Worm (Caenorhabditis elegans): Measurements from ENCODE around the gene F10C2.7.
"Not testable (repeated sequence)": the region's sequence is repeated elsewhere in the genome, so short reads cannot be mapped to it uniquely, and the experiment has no call there.

The F10C2.7 gene

DNA sequence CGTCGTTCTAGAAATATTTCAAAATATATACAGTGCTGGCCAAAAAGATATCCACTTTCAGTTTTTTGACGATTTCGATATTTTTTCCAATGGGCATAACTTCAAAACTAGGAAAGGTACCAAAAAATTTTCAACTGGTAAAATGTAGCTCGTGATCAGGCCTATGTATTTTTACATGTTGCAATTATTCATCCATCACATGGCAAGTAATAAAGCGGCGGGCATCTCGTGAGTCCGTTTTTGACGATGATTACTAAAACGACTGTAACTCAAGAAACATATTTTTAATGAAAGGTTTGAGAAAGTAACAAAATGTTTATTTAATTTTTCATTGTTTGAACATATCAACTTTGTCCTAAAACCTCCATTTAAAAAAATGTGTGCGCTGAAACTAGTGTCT lies 33.7 kb upstream of the F10C2.7 start, which contains the start of gene F10C2.3:
Gene F10C2.3 (plus strand): TSS at position 301 of the 400 bp plus-strand sequence.
- TF ChIP-seq mbf-1 (tag; optimal IDR thresholded peaks at IDR 0.05); lin-13 (GFP tag; optimal IDR thresholded peaks at IDR 0.05); C34F6.9 (tag; optimal IDR thresholded peaks at IDR 0.05): not testable (repeated sequence)

DNA sequence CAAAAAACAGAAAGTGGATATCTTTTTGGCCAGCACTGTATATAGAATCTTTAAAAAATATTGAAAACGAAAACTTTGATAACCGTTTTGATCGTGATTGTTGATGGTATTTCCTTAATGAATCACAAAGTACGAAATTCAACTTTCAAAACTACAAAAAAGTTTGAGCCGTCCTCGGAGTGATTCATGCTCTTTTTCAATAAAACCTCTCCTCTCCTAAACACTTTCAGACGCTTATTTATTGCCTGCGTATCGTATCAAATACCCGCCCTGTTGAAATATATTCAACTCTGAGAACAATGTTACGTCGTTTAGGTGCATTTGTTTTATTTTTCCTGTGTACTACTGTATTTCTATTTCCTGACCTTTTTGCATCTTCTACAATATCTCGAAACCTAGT lies 32.8 kb upstream of the F10C2.7 start:
- TF ChIP-seq fos-1 (tag; optimal IDR thresholded peaks at IDR 0.05) (peak; percentile 58), crh-2 (tag; optimal IDR thresholded peaks at IDR 0.05) (no peak)

DNA sequence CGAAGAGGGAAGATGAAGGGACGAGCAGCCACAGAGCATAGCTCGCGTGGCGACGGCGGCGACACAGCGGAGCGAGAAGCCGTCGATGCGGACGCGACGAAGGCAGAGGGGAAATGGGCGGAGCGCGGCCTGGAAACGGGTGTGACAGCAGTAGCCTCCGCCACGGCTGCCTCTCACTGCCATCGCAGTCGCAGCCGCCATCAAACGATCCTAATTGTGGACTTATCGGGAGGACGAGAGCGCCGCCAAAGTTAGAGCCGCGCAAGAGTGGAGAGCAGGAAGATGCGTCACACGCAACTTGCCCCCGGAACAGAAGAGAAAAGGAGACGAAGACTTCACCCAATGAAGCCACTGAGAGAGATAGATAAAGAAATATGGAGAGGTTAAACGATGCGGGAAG lies 29.4 kb upstream of the F10C2.7 start:
- TF ChIP-seq F13H6.1 (tag; optimal IDR thresholded peaks at IDR 0.05), result peak; percentile 50
- TF ChIP-seq zag-1 (tag; optimal IDR thresholded peaks at IDR 0.05), result peak; percentile 82
- TF ChIP-seq sma-9 (GFP tag; optimal IDR thresholded peaks at IDR 0.05), result peak; percentile 16
- no peak for TF ChIP-seq sma-9 (tag; optimal IDR thresholded peaks at IDR 0.05)
- no peak for TF ChIP-seq mbf-1 (tag; optimal IDR thresholded peaks at IDR 0.05)
- no peak for TF ChIP-seq ztf-11 (tag; optimal IDR thresholded peaks at IDR 0.05)
- TF ChIP-seq ama-1 (optimal IDR thresholded peaks at IDR 0.05), result no peak
- TF ChIP-seq nhr-129 (tag; optimal IDR thresholded peaks at IDR 0.05), result peak; percentile 31
- no peak for TF ChIP-seq unc-55 (GFP tag; optimal IDR thresholded peaks at IDR 0.05)
- peak; percentile 14 for TF ChIP-seq sem-4 (tag; optimal IDR thresholded peaks at IDR 0.05)
- TF ChIP-seq nhr-77 (tag; optimal IDR thresholded peaks at IDR 0.05), result no peak
- peak in 1 of 2 experiments; percentile 1 for TF ChIP-seq mdl-1 (tag; optimal IDR thresholded peaks at IDR 0.05)
- TF ChIP-seq Y55F3AM.14 (GFP tag; optimal IDR thresholded peaks at IDR 0.05), result peak; percentile 35
- no peak for TF ChIP-seq skn-1 (tag; optimal IDR thresholded peaks at IDR 0.05)
- TF ChIP-seq nhr-23 (tag; optimal IDR thresholded peaks at IDR 0.05), result no peak
- TF ChIP-seq alr-1 (tag; optimal IDR thresholded peaks at IDR 0.05), result no peak
- TF ChIP-seq lin-11 (tag; optimal IDR thresholded peaks at IDR 0.05), result peak; percentile 18
- TF ChIP-seq elt-1 (tag; optimal IDR thresholded peaks at IDR 0.05), result no peak
- TF ChIP-seq nhr-237 (tag; optimal IDR thresholded peaks at IDR 0.05), result no peak
- TF ChIP-seq ceh-16 (tag; optimal IDR thresholded peaks at IDR 0.05), result no peak
- no peak for TF ChIP-seq R02D3.7 (tag; optimal IDR thresholded peaks at IDR 0.05)
- peak; percentile 40 for TF ChIP-seq C34F6.9 (tag; optimal IDR thresholded peaks at IDR 0.05)
- TF ChIP-seq ZK546.5 (tag; optimal IDR thresholded peaks at IDR 0.05), result no peak
- peak in 1 of 2 experiments; percentile 36 for TF ChIP-seq lsy-2 (tag; optimal IDR thresholded peaks at IDR 0.05)

DNA sequence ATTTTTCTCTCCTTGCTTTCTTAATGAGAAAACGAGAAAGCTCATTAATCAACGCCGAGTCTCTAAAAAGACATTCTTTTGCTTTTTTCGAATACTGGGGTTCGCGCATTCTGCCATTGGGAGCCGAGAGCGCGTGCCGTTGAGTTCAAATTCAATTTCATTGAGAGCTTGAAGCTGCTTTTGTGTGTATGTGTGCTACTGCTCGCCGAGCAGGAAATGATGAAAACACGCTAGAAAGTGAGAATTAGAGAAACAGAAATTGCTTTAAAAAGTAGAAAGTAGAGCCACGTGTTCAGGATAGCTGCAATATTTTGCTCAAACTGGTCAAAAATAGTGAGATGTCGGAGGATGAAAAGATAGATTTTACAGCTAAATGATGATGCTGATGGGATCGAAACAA lies 28.0 kb upstream of the F10C2.7 start:
- TF ChIP-seq nhr-6 (tag; optimal IDR thresholded peaks at IDR 0.05) (no peak), ztf-4 (tag; optimal IDR thresholded peaks at IDR 0.05) (no peak), alr-1 (tag; optimal IDR thresholded peaks at IDR 0.05) (no peak), blmp-1 (tag; optimal IDR thresholded peaks at IDR 0.05; ENCODE audit: insufficient read depth) (no peak), F13H6.1 (tag; optimal IDR thresholded peaks at IDR 0.05) (no peak), egl-27 (tag; optimal IDR thresholded peaks at IDR 0.05) (no peak), aly-2 (tag; optimal IDR thresholded peaks at IDR 0.05) (no peak), elt-3 (tag; optimal IDR thresholded peaks at IDR 0.05) (no peak), mbf-1 (tag; optimal IDR thresholded peaks at IDR 0.05) (no peak), unc-55 (GFP tag; optimal IDR thresholded peaks at IDR 0.05) (peak; percentile 7), peb-1 (tag; optimal IDR thresholded peaks at IDR 0.05) (no peak), nhr-23 (tag; optimal IDR thresholded peaks at IDR 0.05) (no peak), fos-1 (tag; optimal IDR thresholded peaks at IDR 0.05) (no peak), nhr-25 (tag; optimal IDR thresholded peaks at IDR 0.05) (no peak), zag-1 (tag; optimal IDR thresholded peaks at IDR 0.05) (peak; percentile 46), sma-9 (GFP tag; optimal IDR thresholded peaks at IDR 0.05) (peak; percentile 42), sma-9 (tag; optimal IDR thresholded peaks at IDR 0.05) (no peak), R02D3.7 (tag; optimal IDR thresholded peaks at IDR 0.05) (no peak), nhr-21 (tag; optimal IDR thresholded peaks at IDR 0.05) (no peak), lin-11 (tag; optimal IDR thresholded peaks at IDR 0.05) (no peak), C34F6.9 (tag; optimal IDR thresholded peaks at IDR 0.05) (peak; percentile 58), nhr-77 (tag; optimal IDR thresholded peaks at IDR 0.05) (no peak), sma-3 (GFP tag; optimal IDR thresholded peaks at IDR 0.05) (no peak), nhr-129 (tag; optimal IDR thresholded peaks at IDR 0.05) (peak; percentile 34), lsy-2 (tag; optimal IDR thresholded peaks at IDR 0.05) (peak in 1 of 2 experiments; percentile 60), ceh-82 (tag; optimal IDR thresholded peaks at IDR 0.05) (no peak)

All from whole organism, L2 larva.